Fruit fly (Drosophila melanogaster): ENCODE results near the gene CG12576.

The CG12576 gene

dm6 chrX:22477689-22478590, 4.2 kb downstream of the CG12576 start (continued):
- peak; percentile 21 for TF ChIP-seq sd (tag; optimal IDR thresholded peaks at IDR 0.05)
- peak; percentile 18 for TF ChIP-seq lilli (GFP tag; optimal IDR thresholded peaks at IDR 0.05)
- TF ChIP-seq Ravus (GFP tag; IDR thresholded peaks at IDR 0.05), result no peak
- 0 out of 2 replicates have a peak, but pooled peaks have one; percentile 10 for TF ChIP-seq Bgb (GFP tag; IDR thresholded peaks at IDR 0.05; ENCODE audit: partially characterized antibody)
- peak; percentile 38; the same call in 1 of the 2 replicates for TF ChIP-seq CG32772 (GFP tag; IDR thresholded peaks at IDR 0.05)
- peak; percentile 57; the same call in 1 of the 4 replicates for TF ChIP-seq chinmo (GFP tag; IDR thresholded peaks at IDR 0.05; ENCODE audit: partially characterized antibody)
- peak; percentile 7 for TF ChIP-seq CG2712 (tag; optimal IDR thresholded peaks at IDR 0.05)
- TF ChIP-seq CG2120 (GFP tag; optimal IDR thresholded peaks at IDR 0.05), result peak; percentile 41

dm6 chrX:22474881-22475280, 7.3 kb downstream of the CG12576 start:
- TF ChIP-seq Dref (GFP tag; IDR thresholded peaks at IDR 0.05), result no peak
- no peak for TF ChIP-seq vnd (GFP tag; IDR thresholded peaks at IDR 0.05; ENCODE audit: partially characterized antibody)
- TF ChIP-seq Jarid2 (GFP tag; optimal IDR thresholded peaks at IDR 0.05), result no peak
- TF ChIP-seq CG7271 (tag; optimal IDR thresholded peaks at IDR 0.05), result no peak
- no peak for TF ChIP-seq gro (GFP tag; optimal IDR thresholded peaks at IDR 0.05)
- peak in 1 of 2 experiments; percentile 75 for TF ChIP-seq Pdp1 (GFP tag; optimal IDR thresholded peaks at IDR 0.05)
- TF ChIP-seq ssp (GFP tag; IDR thresholded peaks at IDR 0.05), result no peak

- TF ChIP-seq gcm (GFP tag; optimal IDR thresholded peaks at IDR 0.05), result no peak
- TF ChIP-seq pzg (GFP tag; optimal IDR thresholded peaks at IDR 0.05), result peak; percentile 29
- TF ChIP-seq Dref (GFP tag; IDR thresholded peaks at IDR 0.05), result peak; percentile 37; the same call in 1 of the 2 replicates
- peak; percentile 31 for TF ChIP-seq MESR4 (GFP tag; optimal IDR thresholded peaks at IDR 0.05)
- peak; percentile 51 for TF ChIP-seq CG15601 (tag; optimal IDR thresholded peaks at IDR 0.05)
- no peak for TF ChIP-seq yki (optimal IDR thresholded peaks at IDR 0.05)
- peak; percentile 15 for TF ChIP-seq wek (GFP tag; optimal IDR thresholded peaks at IDR 0.05)
- TF ChIP-seq CG13287 (GFP tag; IDR thresholded peaks at IDR 0.05; ENCODE audit: partially characterized antibody), result peak; percentile 13; the same call in 1 of the 2 replicates
- no peak for TF ChIP-seq CG9215 (GFP tag; IDR thresholded peaks at IDR 0.05)
- TF ChIP-seq crp (GFP tag; optimal IDR thresholded peaks at IDR 0.05), result peak in 1 of 2 experiments; percentile 80
- TF ChIP-seq Pdp1 (GFP tag; optimal IDR thresholded peaks at IDR 0.05), result peak in 1 of 2 experiments; percentile 29
- peak; percentile 8 for TF ChIP-seq CG15514 (GFP tag; optimal IDR thresholded peaks at IDR 0.05)
- peak; percentile 51 for TF ChIP-seq MBD-R2 (GFP tag; IDR thresholded peaks at IDR 0.05)
- TF ChIP-seq Dp (GFP tag; optimal IDR thresholded peaks at IDR 0.05), result peak; percentile 1
- TF ChIP-seq CrebB (tag; optimal IDR thresholded peaks at IDR 0.05), result no peak
- peak; percentile 99 for TF ChIP-seq CG17186 (GFP tag; optimal IDR thresholded peaks at IDR 0.05)
Measured at dm6 chrX:22473520-22473919, 8.6 kb downstream of the CG12576 start, which contains the start of gene CG14618. Gene CG14618 (plus strand): TSS chrX:22473698.

dm6 chrX:22471819-22472218, 10.3 kb downstream of the CG12576 start, which contains the start of gene CG14613:
Gene CG14613 (minus strand): TSS chrX:22472021.
- TF ChIP-seq unc-4 (GFP tag; IDR thresholded peaks at IDR 0.05; ENCODE audit: partially characterized antibody) (0 out of 2 replicates have a peak, but pooled peaks have one; percentile 36), da (GFP tag; optimal IDR thresholded peaks at IDR 0.05) (no peak), MBD-R2 (GFP tag; IDR thresholded peaks at IDR 0.05) (peak; percentile 60; the same call in 1 of the 2 replicates), CG34224 (GFP tag; IDR thresholded peaks at IDR 0.05; ENCODE audit: partially characterized antibody) (0 out of 3 replicates have a peak, but pooled peaks have one; percentile 22), CG15479 (GFP tag; optimal IDR thresholded peaks at IDR 0.05) (no peak), E2f2 (GFP tag; IDR thresholded peaks at IDR 0.05) (peak; percentile 21; the same call in 1 of the 2 replicates), sens (GFP tag) (peak; percentile 47), HLH4C (GFP tag; IDR thresholded peaks at IDR 0.05; ENCODE audit: partially characterized antibody) (0 out of 3 replicates have a peak, but pooled peaks have one; percentile 28), Dll (GFP tag; IDR thresholded peaks at IDR 0.05; ENCODE audit: partially characterized antibody) (0 out of 4 replicates have a peak, but pooled peaks have one; percentile 14), Dp (GFP tag; optimal IDR thresholded peaks at IDR 0.05) (peak; percentile 5), bbx (GFP tag; IDR thresholded peaks at IDR 0.05; ENCODE audit: partially characterized antibody) (peak; percentile 35; the same call in 1 of the 2 replicates), crp (GFP tag; optimal IDR thresholded peaks at IDR 0.05) (peak in 1 of 2 experiments; percentile 24), CG4854 (GFP tag; optimal IDR thresholded peaks at IDR 0.05) (no peak), CG7928 (GFP tag; optimal IDR thresholded peaks at IDR 0.05) (peak; percentile 80), ara (GFP tag; IDR thresholded peaks at IDR 0.05) (no peak), pzg (GFP tag; optimal IDR thresholded peaks at IDR 0.05) (peak; percentile 30)

Measured in whole organism, embryonic.